Worm (Caenorhabditis elegans): ENCODE results near the gene sri-48.

sri-48 gene

ce11 chrII:3209251-3209650 lies 8.1 kb upstream of the sri-48 start, which contains the start of gene ZC239.6:
Gene ZC239.6 (plus strand): TSS chrII:3209631.
- TF ChIP-seq lsy-2 (tag; optimal IDR thresholded peaks at IDR 0.05), result peak in 1 of 2 experiments; percentile 61
- peak; percentile 43 for TF ChIP-seq unc-55 (GFP tag; optimal IDR thresholded peaks at IDR 0.05)
- TF ChIP-seq unc-39 (tag; optimal IDR thresholded peaks at IDR 0.05), result no peak
- TF ChIP-seq ceh-82 (tag; optimal IDR thresholded peaks at IDR 0.05), result no peak
- no peak for TF ChIP-seq unc-62 (GFP tag; optimal IDR thresholded peaks at IDR 0.05)
- TF ChIP-seq ama-1 (optimal IDR thresholded peaks at IDR 0.05), result peak; percentile 15
- TF ChIP-seq elt-1 (tag; optimal IDR thresholded peaks at IDR 0.05), result no peak
- TF ChIP-seq mdl-1 (tag; optimal IDR thresholded peaks at IDR 0.05), result no peak
- no peak for TF ChIP-seq skn-1 (tag; optimal IDR thresholded peaks at IDR 0.05)
- TF ChIP-seq C34F6.9 (tag; optimal IDR thresholded peaks at IDR 0.05), result peak; percentile 80
- no peak for TF ChIP-seq blmp-1 (tag; optimal IDR thresholded peaks at IDR 0.05; ENCODE audit: insufficient read depth)
- no peak for TF ChIP-seq nhr-23 (tag; optimal IDR thresholded peaks at IDR 0.05)
- no peak for TF ChIP-seq sma-3 (GFP tag; optimal IDR thresholded peaks at IDR 0.05)
- no peak for TF ChIP-seq aly-2 (tag; optimal IDR thresholded peaks at IDR 0.05)
- peak; percentile 10 for TF ChIP-seq fos-1 (tag; optimal IDR thresholded peaks at IDR 0.05)
- no peak for TF ChIP-seq ztf-11 (tag; optimal IDR thresholded peaks at IDR 0.05)

ce11 chrII:3208679-3209078 lies 7.5 kb upstream of the sri-48 start, which contains the start of gene sdz-35:
Gene sdz-35 (minus strand): TSS chrII:3208779.
- no peak for TF ChIP-seq unc-55 (GFP tag; optimal IDR thresholded peaks at IDR 0.05)
- no peak for TF ChIP-seq F13H6.1 (tag; optimal IDR thresholded peaks at IDR 0.05)
- TF ChIP-seq lin-39 (tag; optimal IDR thresholded peaks at IDR 0.05), result no peak
- TF ChIP-seq nhr-237 (tag; optimal IDR thresholded peaks at IDR 0.05), result no peak
- no peak for TF ChIP-seq ceh-82 (tag; optimal IDR thresholded peaks at IDR 0.05)
- TF ChIP-seq dmd-4 (tag; optimal IDR thresholded peaks at IDR 0.05), result no peak
- no peak for TF ChIP-seq lin-11 (tag; optimal IDR thresholded peaks at IDR 0.05)
- TF ChIP-seq elt-1 (tag; optimal IDR thresholded peaks at IDR 0.05), result no peak
- TF ChIP-seq aly-2 (tag; optimal IDR thresholded peaks at IDR 0.05), result no peak

ce11 chrII:3206423-3206989 lies 5.4 kb upstream of the sri-48 start, which contains the start of the genes ZC239.20 and ZC239.21:
Gene ZC239.20 (minus strand): TSS chrII:3206523.
Gene ZC239.21 (plus strand): TSS chrII:3206939.
- no peak for TF ChIP-seq fos-1 (tag; optimal IDR thresholded peaks at IDR 0.05)
- TF ChIP-seq dmd-4 (tag; optimal IDR thresholded peaks at IDR 0.05), result no peak
- TF ChIP-seq alr-1 (tag; optimal IDR thresholded peaks at IDR 0.05), result no peak
- no peak for TF ChIP-seq lsy-2 (tag; optimal IDR thresholded peaks at IDR 0.05)
- no peak for TF ChIP-seq lin-11 (tag; optimal IDR thresholded peaks at IDR 0.05)

- TF ChIP-seq unc-62 (GFP tag; optimal IDR thresholded peaks at IDR 0.05) (no peak), Y55F3AM.14 (GFP tag; optimal IDR thresholded peaks at IDR 0.05) (no peak), zag-1 (tag; optimal IDR thresholded peaks at IDR 0.05) (no peak), nhr-129 (tag; optimal IDR thresholded peaks at IDR 0.05) (no peak), fos-1 (tag; optimal IDR thresholded peaks at IDR 0.05) (no peak), nhr-77 (tag; optimal IDR thresholded peaks at IDR 0.05) (no peak), unc-55 (GFP tag; optimal IDR thresholded peaks at IDR 0.05) (no peak), aly-2 (tag; optimal IDR thresholded peaks at IDR 0.05) (no peak), egl-27 (tag; optimal IDR thresholded peaks at IDR 0.05) (no peak), ztf-11 (tag; optimal IDR thresholded peaks at IDR 0.05) (no peak), lin-13 (GFP tag; optimal IDR thresholded peaks at IDR 0.05) (no peak), nhr-11 (tag; optimal IDR thresholded peaks at IDR 0.05) (no peak), nhr-21 (tag; optimal IDR thresholded peaks at IDR 0.05) (no peak), ama-1 (optimal IDR thresholded peaks at IDR 0.05) (no peak), skn-1 (tag; optimal IDR thresholded peaks at IDR 0.05) (no peak), nhr-23 (tag; optimal IDR thresholded peaks at IDR 0.05) (no peak), mab-5 (tag; optimal IDR thresholded peaks at IDR 0.05) (no peak), mbf-1 (tag; optimal IDR thresholded peaks at IDR 0.05) (no peak), lin-39 (tag; optimal IDR thresholded peaks at IDR 0.05) (no peak), C34F6.9 (tag; optimal IDR thresholded peaks at IDR 0.05) (no peak)
Observed at ce11 chrII:3203415-3203814, 2.3 kb upstream of the sri-48 start, which contains the start of gene sri-50. Gene sri-50 (plus strand): TSS chrII:3203715.

ce11 chrII:3202519-3202918 lies 1.4 kb upstream of the sri-48 start, which contains the start of gene sri-53:
Gene sri-53 (minus strand): TSS chrII:3202619.
- TF ChIP-seq elt-3 (tag; optimal IDR thresholded peaks at IDR 0.05), result no peak
- TF ChIP-seq ama-1 (optimal IDR thresholded peaks at IDR 0.05), result no peak
- no peak for TF ChIP-seq nhr-25 (tag; optimal IDR thresholded peaks at IDR 0.05)
- no peak for TF ChIP-seq alr-1 (tag; optimal IDR thresholded peaks at IDR 0.05)
- TF ChIP-seq ceh-16 (tag; optimal IDR thresholded peaks at IDR 0.05), result no peak
- TF ChIP-seq mdl-1 (tag; optimal IDR thresholded peaks at IDR 0.05), result no peak
- no peak for TF ChIP-seq lsy-2 (tag; optimal IDR thresholded peaks at IDR 0.05)
- no peak for TF ChIP-seq F13H6.1 (tag; optimal IDR thresholded peaks at IDR 0.05)
- TF ChIP-seq mbf-1 (tag; optimal IDR thresholded peaks at IDR 0.05), result no peak
- no peak for TF ChIP-seq Y55F3AM.14 (GFP tag; optimal IDR thresholded peaks at IDR 0.05)
- no peak for TF ChIP-seq egl-27 (tag; optimal IDR thresholded peaks at IDR 0.05)
- no peak for TF ChIP-seq skn-1 (tag; optimal IDR thresholded peaks at IDR 0.05)
- TF ChIP-seq aly-2 (tag; optimal IDR thresholded peaks at IDR 0.05), result no peak
- TF ChIP-seq ztf-1 (GFP tag; conservative IDR thresholded peaks at IDR 0.05), result no peak
- TF ChIP-seq blmp-1 (tag; optimal IDR thresholded peaks at IDR 0.05; ENCODE audit: insufficient read depth), result no peak
- TF ChIP-seq ztf-11 (tag; optimal IDR thresholded peaks at IDR 0.05), result no peak
